Worm (Caenorhabditis elegans): ENCODE results near the gene smrc-1.

DNA sequence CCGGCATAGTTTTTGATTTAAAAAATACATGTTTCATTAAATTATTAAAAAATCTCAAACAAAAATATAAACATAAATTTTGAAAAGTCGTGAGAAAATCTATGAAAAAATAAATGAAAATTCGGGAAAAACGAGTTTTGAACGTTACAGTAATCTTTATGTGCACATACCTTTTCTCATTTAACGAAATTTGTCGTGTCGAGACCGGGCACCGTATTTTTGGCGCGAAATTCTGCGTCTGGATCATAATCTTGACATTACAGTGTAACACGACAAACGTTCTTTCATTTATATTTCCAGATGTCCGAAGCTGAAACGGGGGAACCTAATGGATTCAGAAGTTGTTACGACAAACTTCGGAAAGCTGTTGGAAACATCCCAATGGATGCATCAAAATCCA lies 1.2 kb upstream of the smrc-1 start, which contains the start of gene C16A3.2:
- TF ChIP-seq elt-2 (tag; optimal IDR thresholded peaks at IDR 0.05) (no peak), nhr-232 (tag; optimal IDR thresholded peaks at IDR 0.05) (no peak), dmd-4 (tag; optimal IDR thresholded peaks at IDR 0.05; ENCODE audit: borderline replicate concordance) (no peak), pha-4 (tag; optimal IDR thresholded peaks at IDR 0.05) (no peak), madf-2 (tag; optimal IDR thresholded peaks at IDR 0.05) (no peak), tbx-2 (tag; optimal IDR thresholded peaks at IDR 0.05) (no peak), unc-55 (GFP tag; optimal IDR thresholded peaks at IDR 0.05) (no peak), nfya-1 (tag; optimal IDR thresholded peaks at IDR 0.05) (no peak), T23F11.4 (GFP tag; optimal IDR thresholded peaks at IDR 0.05) (no peak), K02D7.2 (tag; optimal IDR thresholded peaks at IDR 0.05) (no peak), unc-3 (GFP tag; conservative IDR thresholded peaks at IDR 0.05) (no peak), unc-3 (tag; optimal IDR thresholded peaks at IDR 0.05) (no peak), pqm-1 (tag; optimal IDR thresholded peaks at IDR 0.05) (no peak), unc-42 (tag; optimal IDR thresholded peaks at IDR 0.05) (no peak), dve-1 (tag; optimal IDR thresholded peaks at IDR 0.05) (no peak)

All from whole organism, late embryonic.